Worm (Caenorhabditis elegans) whole organism, L3 larva: ENCODE measurements around the gene H43I07.1.

Experiments
- R02D3.7 ChIP-seq: fragments of 150-350 bp; optimal IDR thresholded peaks from 2 replicates; lab custom pipeline; 2014; ENCODE audit warnings: missing biosample characterization, missing genetic modification characterization
- ZK546.5 ChIP-seq: sonication (generic microtip); optimal IDR thresholded peaks from 2 replicates; lab custom pipeline; 2017; ENCODE audit warnings: missing biosample characterization, missing genetic modification characterization
- aly-2 ChIP-seq: fragments of 150-350 bp; optimal IDR thresholded peaks from 2 replicates; lab custom pipeline; 2014; ENCODE audit warnings: missing biosample characterization, missing genetic modification characterization
- ama-1 ChIP-seq: fragments of 150-350 bp; optimal IDR thresholded peaks from 2 replicates; lab custom pipeline; 2018
- ceh-28 ChIP-seq: fragments of 150-350 bp; optimal IDR thresholded peaks from 2 replicates; lab custom pipeline; 2014; ENCODE audit warnings: missing biosample characterization, missing genetic modification reagents, missing genetic modification characterization
- ceh-82 ChIP-seq: fragments of 150-350 bp; optimal IDR thresholded peaks from 2 replicates; lab custom pipeline; 2014; ENCODE audit warnings: missing biosample characterization, missing genetic modification characterization
- ceh-9 ChIP-seq: sonication (generic microtip); optimal IDR thresholded peaks from 2 replicates; lab custom pipeline; 2018; ENCODE audit warnings: missing biosample characterization, missing genetic modification characterization
- egl-27 ChIP-seq: sonication (generic microtip); optimal IDR thresholded peaks from 4 replicates; lab custom pipeline; 2017; ENCODE audit warnings: missing biosample characterization, missing genetic modification reagents, missing genetic modification characterization
- egl-5 ChIP-seq: fragments of 150-350 bp; optimal IDR thresholded peaks from 2 replicates; lab custom pipeline; 2017; ENCODE audit warnings: missing biosample characterization, missing genetic modification reagents, missing genetic modification characterization, inconsistent platforms
- elt-1 ChIP-seq: fragments of 150-350 bp; optimal IDR thresholded peaks from 2 replicates; lab custom pipeline; 2014; ENCODE audit warnings: missing biosample characterization, missing genetic modification characterization
- elt-2 ChIP-seq: sonication (generic microtip); optimal IDR thresholded peaks from 2 replicates; lab custom pipeline; 2016; ENCODE audit warnings: missing genetic modification reagents, mild to moderate bottlenecking, missing genetic modification characterization, missing compliant biosample characterization
- elt-3 ChIP-seq, 3 experiments: fragments of 150-350 bp in 1 of 3; sonication (generic microtip) in 2 of 3; optimal IDR thresholded peaks; 2 replicates in 2 of 3; 4 replicates in 1 of 3; lab custom pipeline; 2014 to 2017; ENCODE audit warnings: missing biosample characterization in 3 of 3, missing genetic modification characterization in 3 of 3
- eor-1 ChIP-seq, 2 experiments: fragments of 150-350 bp; optimal IDR thresholded peaks; 2 replicates each; lab custom pipeline; 2014 to 2018; ENCODE audit warnings: missing biosample characterization in 2 of 2, missing genetic modification characterization in 2 of 2
- fkh-10 ChIP-seq: sonication (generic microtip); optimal IDR thresholded peaks from 2 replicates; lab custom pipeline; 2017; ENCODE audit warnings: missing biosample characterization, missing genetic modification reagents, missing genetic modification characterization
- fkh-2 ChIP-seq: fragments of 150-350 bp; optimal IDR thresholded peaks from 2 replicates; lab custom pipeline; 2014; ENCODE audit warnings: missing biosample characterization, missing genetic modification reagents, missing genetic modification characterization
- fos-1 ChIP-seq: fragments of 150-350 bp; optimal IDR thresholded peaks from 2 replicates; lab custom pipeline; 2014; ENCODE audit warnings: missing biosample characterization, missing genetic modification characterization
- hmg-11 ChIP-seq: sonication (generic microtip); optimal IDR thresholded peaks from 2 replicates; lab custom pipeline; 2016; ENCODE audit warnings: missing genetic modification characterization, missing compliant biosample characterization
- jun-1 ChIP-seq: fragments of 150-350 bp; optimal IDR thresholded peaks from 2 replicates; lab custom pipeline; 2014; ENCODE audit warnings: missing biosample characterization, missing genetic modification reagents, missing genetic modification characterization
- lin-39 ChIP-seq: fragments of 150-350 bp; optimal IDR thresholded peaks from 2 replicates; lab custom pipeline; 2018; ENCODE audit warnings: missing biosample characterization, missing genetic modification reagents, missing genetic modification characterization
- lsy-12 ChIP-seq: sonication (generic microtip); optimal IDR thresholded peaks from 2 replicates; lab custom pipeline; 2016; ENCODE audit warnings: mild to moderate bottlenecking, missing genetic modification characterization, missing compliant biosample characterization
- mdl-1 ChIP-seq: fragments of 150-350 bp; optimal IDR thresholded peaks from 2 replicates; lab custom pipeline; 2014; ENCODE audit warnings: missing biosample characterization, missing genetic modification characterization
- mml-1 ChIP-seq: fragments of 150-350 bp; sonication (generic microtip); optimal IDR thresholded peaks from 3 replicates; lab custom pipeline; 2014; ENCODE audit warnings: missing biosample characterization, missing genetic modification characterization
- nfya-1 ChIP-seq: sonication (generic microtip); optimal IDR thresholded peaks from 2 replicates; lab custom pipeline; 2017; ENCODE audit warnings: missing genetic modification characterization, mild to moderate bottlenecking, missing compliant biosample characterization, antibody characterized with exemption, moderate library complexity; ENCODE audit not compliant: insufficient read depth
- nhr-12 ChIP-seq: fragments of 150-350 bp; optimal IDR thresholded peaks from 2 replicates; lab custom pipeline; 2014; ENCODE audit warnings: missing biosample characterization, missing genetic modification characterization
- nhr-23 ChIP-seq: fragments of 150-350 bp; optimal IDR thresholded peaks from 2 replicates; lab custom pipeline; 2014; ENCODE audit warnings: missing biosample characterization, missing genetic modification reagents, missing genetic modification characterization
- nhr-237 ChIP-seq: fragments of 150-350 bp; optimal IDR thresholded peaks from 2 replicates; lab custom pipeline; 2014; ENCODE audit warnings: missing biosample characterization, missing genetic modification characterization
- nhr-25 ChIP-seq: sonication (generic microtip); optimal IDR thresholded peaks from 2 replicates; lab custom pipeline; 2017; ENCODE audit warnings: missing biosample characterization, missing genetic modification characterization
- nhr-28 ChIP-seq: fragments of 150-350 bp; optimal IDR thresholded peaks from 2 replicates; lab custom pipeline; 2014; ENCODE audit warnings: missing biosample characterization, missing genetic modification characterization
- nhr-43 ChIP-seq: sonication (generic microtip); optimal IDR thresholded peaks from 2 replicates; lab custom pipeline; 2016; ENCODE audit warnings: mild to moderate bottlenecking, missing genetic modification characterization, missing compliant biosample characterization; ENCODE audit not compliant: poor library complexity, severe bottlenecking
- nhr-67 ChIP-seq: fragments of 150-350 bp; optimal IDR thresholded peaks from 2 replicates; lab custom pipeline; 2014; ENCODE audit warnings: missing biosample characterization, missing genetic modification characterization
- nhr-76 ChIP-seq: fragments of 150-350 bp; sonication (generic microtip); optimal IDR thresholded peaks from 5 replicates; lab custom pipeline; 2014; ENCODE audit warnings: missing biosample characterization, missing genetic modification characterization
- pha-4 ChIP-seq: fragments of 150-350 bp; optimal IDR thresholded peaks from 2 replicates; lab custom pipeline; 2014; ENCODE audit warnings: missing biosample characterization, missing genetic modification reagents, missing genetic modification characterization
- sea-2 ChIP-seq: fragments of 150-350 bp; sonication (generic microtip); optimal IDR thresholded peaks from 4 replicates; lab custom pipeline; 2014; ENCODE audit warnings: missing biosample characterization, missing genetic modification reagents, missing genetic modification characterization
- skn-1 ChIP-seq: fragments of 150-350 bp; optimal IDR thresholded peaks from 2 replicates; lab custom pipeline; 2014; ENCODE audit warnings: missing biosample characterization, missing genetic modification characterization
- snpc-4 ChIP-seq: fragments of 150-350 bp; optimal IDR thresholded peaks from 2 replicates; lab custom pipeline; 2014; ENCODE audit warnings: missing biosample characterization, missing genetic modification characterization
- tbx-2 ChIP-seq: sonication (generic microtip); optimal IDR thresholded peaks from 2 replicates; lab custom pipeline; 2016; ENCODE audit warnings: mild to moderate bottlenecking, missing genetic modification characterization, missing compliant biosample characterization
- unc-39 ChIP-seq: sonication (generic microtip); optimal IDR thresholded peaks from 4 replicates; lab custom pipeline; 2017; ENCODE audit warnings: missing biosample characterization, missing genetic modification characterization
- unc-62 ChIP-seq: fragments of 150-350 bp; sonication (generic microtip); optimal IDR thresholded peaks from 4 replicates; lab custom pipeline; 2014; ENCODE audit warnings: missing biosample characterization, missing genetic modification reagents, missing genetic modification characterization
- ztf-11 ChIP-seq: fragments of 150-350 bp; optimal IDR thresholded peaks from 2 replicates; lab custom pipeline; 2014; ENCODE audit warnings: missing biosample characterization, missing genetic modification characterization
- ztf-4 ChIP-seq: fragments of 150-350 bp; optimal IDR thresholded peaks from 2 replicates; lab custom pipeline; 2014; ENCODE audit warnings: missing biosample characterization, missing genetic modification characterization

H43I07.1 gene

DNA sequence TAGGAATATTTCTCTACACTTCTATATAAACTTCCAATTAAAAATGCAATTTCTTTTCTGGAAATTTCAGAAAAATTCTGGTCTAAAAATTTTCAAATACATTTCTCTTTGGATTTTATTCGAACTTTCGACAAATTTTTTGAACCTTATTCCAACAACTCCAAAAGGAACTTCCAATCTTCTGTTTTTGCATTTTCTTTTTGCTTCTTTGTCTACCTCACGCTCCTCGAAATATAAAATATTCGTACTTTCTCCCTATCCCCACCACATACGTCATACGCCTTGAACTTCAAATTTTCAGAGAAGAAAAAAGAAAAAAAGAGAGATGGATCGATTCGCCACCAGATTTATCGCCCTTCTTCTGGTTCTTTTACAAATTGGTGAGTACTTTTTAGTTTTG, 14.8 kb downstream of the H43I07.1 start, which contains the start of gene nlp-9:
nlp-9 (plus strand) TSS at position 301 of the 400 bp plus-strand sequence.
- no peak for TF ChIP-seq R02D3.7 (tag; lab: Kevin White, UChicago)
- no peak for TF ChIP-seq nfya-1 (tag; lab: Kevin White, UChicago)
- TF ChIP-seq nhr-67 (tag; lab: Kevin White, UChicago), result no peak
- TF ChIP-seq ceh-9 (tag; lab: Kevin White, UChicago), result no peak
- TF ChIP-seq nhr-76 (tag; lab: Kevin White, UChicago), result no peak
- no peak for TF ChIP-seq ceh-82 (tag; lab: Kevin White, UChicago)
- no peak for TF ChIP-seq egl-5
- no peak for TF ChIP-seq ZK546.5
- no peak for TF ChIP-seq aly-2
- no peak for TF ChIP-seq ceh-28 (tag; lab: Kevin White, UChicago)
- no peak for TF ChIP-seq lsy-12
- no peak for TF ChIP-seq eor-1 (tag; optimal IDR thresholded peaks at IDR 0.05; lab: Kevin White, UChicago)
- TF ChIP-seq mdl-1 (tag; lab: Kevin White, UChicago), result no peak
- TF ChIP-seq sea-2 (GFP tag; lab: Kevin White, UChicago), result no peak
- no peak for TF ChIP-seq lin-39 (tag; lab: Kevin White, UChicago)
- TF ChIP-seq fkh-2 (tag; lab: Kevin White, UChicago), result no peak
- no peak for TF ChIP-seq fkh-10 (GFP tag; lab: Kevin White, UChicago)
- TF ChIP-seq, all 47 proteins: peak for 0

DNA sequence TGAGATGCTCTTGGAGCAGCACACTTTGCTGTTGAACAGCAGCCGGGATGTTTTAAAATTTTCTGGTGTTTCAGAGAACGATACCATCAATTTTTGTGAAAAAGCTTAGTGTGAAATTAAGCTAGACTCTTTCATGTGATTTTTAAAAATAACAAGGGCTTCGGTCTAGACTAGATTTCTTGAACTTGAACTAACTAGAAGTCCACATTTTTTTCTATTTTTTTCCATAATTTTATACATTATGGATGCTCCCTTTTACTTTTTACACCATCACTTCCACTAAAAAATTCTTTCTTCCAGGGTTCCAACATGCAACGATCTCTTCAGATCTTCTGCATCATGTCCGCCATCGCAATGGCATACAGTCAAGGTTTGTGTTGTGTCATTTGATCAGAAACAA, 31.6 kb downstream of the H43I07.1 start, which contains the start of gene nlp-13:
nlp-13 (plus strand) TSS at position 301 of the 400 bp plus-strand sequence.
- TF ChIP-seq ama-1 (lab: Kevin White, UChicago), result no peak
- no peak for TF ChIP-seq pha-4 (tag; lab: Kevin White, UChicago)
- no peak for TF ChIP-seq snpc-4 (tag; lab: Kevin White, UChicago)
- no peak for TF ChIP-seq elt-3 (tag; optimal IDR thresholded peaks at IDR 0.05; lab: Kevin White, UChicago)
- TF ChIP-seq elt-2 (tag; lab: Kevin White, UChicago), result no peak
- TF ChIP-seq nhr-28 (tag; lab: Kevin White, UChicago), result no peak
- TF ChIP-seq mml-1 (tag; lab: Kevin White, UChicago), result no peak
- no peak for TF ChIP-seq hmg-11
- no peak for TF ChIP-seq egl-27 (tag; lab: Kevin White, UChicago)
- TF ChIP-seq elt-1 (tag; lab: Kevin White, UChicago), result no peak
- no peak for TF ChIP-seq ztf-4
- TF ChIP-seq nhr-237 (tag; lab: Kevin White, UChicago), result no peak

DNA sequence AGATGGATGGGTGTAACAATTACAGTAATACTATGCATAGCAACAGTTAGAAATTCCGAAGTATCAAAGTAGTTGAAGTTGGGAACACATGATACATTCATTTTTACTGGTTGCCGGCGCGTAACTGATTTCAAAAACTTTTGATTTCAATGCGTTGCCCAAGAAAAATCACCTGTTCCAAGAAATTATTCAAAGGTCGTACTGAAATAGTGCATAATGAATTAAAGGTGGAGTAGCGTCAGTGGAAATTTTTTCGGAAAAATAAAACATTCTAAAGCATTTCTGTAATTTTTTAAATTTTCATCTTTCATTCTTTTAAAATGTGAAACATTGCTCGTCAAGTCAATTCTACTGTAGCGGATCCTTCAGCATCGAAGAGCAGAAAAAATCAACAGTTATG, 35.8 kb downstream of the H43I07.1 start, which contains the start of gene srh-204:
srh-204 (minus strand) TSS at position 101 of the 400 bp plus-strand sequence.
- no peak for TF ChIP-seq nhr-12 (tag; lab: Kevin White, UChicago)
- no peak for TF ChIP-seq hmg-11
- no peak for TF ChIP-seq mml-1 (tag; lab: Kevin White, UChicago)
- TF ChIP-seq nhr-28 (tag; lab: Kevin White, UChicago), result no peak
- TF ChIP-seq skn-1 (tag; lab: Kevin White, UChicago), result no peak
- TF ChIP-seq nhr-76 (tag; lab: Kevin White, UChicago), result no peak
- no peak for TF ChIP-seq unc-39 (tag; lab: Kevin White, UChicago)
- TF ChIP-seq tbx-2 (tag; lab: Kevin White, UChicago), result no peak
- no peak for TF ChIP-seq ztf-11 (tag; lab: Kevin White, UChicago)
- no peak for TF ChIP-seq egl-27 (tag; lab: Kevin White, UChicago)
- TF ChIP-seq nhr-25 (tag; lab: Kevin White, UChicago), result no peak
- no peak for TF ChIP-seq ceh-9 (tag; lab: Kevin White, UChicago)

DNA sequence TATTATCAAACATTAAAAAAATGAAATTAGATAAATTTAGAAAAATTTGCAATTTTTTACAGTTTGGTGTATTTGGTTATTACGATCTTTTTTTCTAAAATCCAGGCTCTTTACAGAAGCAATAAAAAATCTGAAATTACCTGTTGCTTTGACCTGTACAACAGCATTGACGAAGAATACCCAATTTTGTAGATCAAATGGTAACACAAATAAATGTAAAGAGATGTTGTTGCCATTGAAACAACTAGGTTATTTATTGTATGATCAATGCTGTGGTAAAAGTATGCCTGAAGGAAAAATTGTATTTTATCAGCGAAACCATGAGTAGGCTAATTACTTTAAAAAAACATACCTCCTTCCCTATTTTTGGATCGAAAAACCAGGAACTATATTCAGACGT, 37.0 kb downstream of the H43I07.1 start:
- TF ChIP-seq unc-62 (GFP tag; lab: Kevin White, UChicago) (no peak), nhr-43 (tag; lab: Kevin White, UChicago) (no peak), nhr-23 (tag; lab: Kevin White, UChicago) (no peak), eor-1 (tag; optimal IDR thresholded peaks at IDR 0.05; lab: Kevin White, UChicago) (no peak), mml-1 (tag; lab: Kevin White, UChicago) (no peak), egl-5 (no peak), unc-39 (tag; lab: Kevin White, UChicago) (no peak), ceh-9 (tag; lab: Kevin White, UChicago) (no peak), ceh-82 (tag; lab: Kevin White, UChicago) (no peak), nhr-67 (tag; lab: Kevin White, UChicago) (no peak), ceh-28 (tag; lab: Kevin White, UChicago) (no peak), ZK546.5 (no peak), nhr-76 (tag; lab: Kevin White, UChicago) (no peak), fkh-10 (GFP tag; lab: Kevin White, UChicago) (no peak), jun-1 (tag; lab: Kevin White, UChicago) (no peak), nhr-28 (tag; lab: Kevin White, UChicago) (no peak), snpc-4 (tag; lab: Kevin White, UChicago) (no peak), pha-4 (tag; lab: Kevin White, UChicago) (no peak), fos-1 (no peak), lin-39 (tag; lab: Kevin White, UChicago) (no peak)
